Comparison of ENCODE assay signal across 1 worm cellular context in the genomic region with DNA sequence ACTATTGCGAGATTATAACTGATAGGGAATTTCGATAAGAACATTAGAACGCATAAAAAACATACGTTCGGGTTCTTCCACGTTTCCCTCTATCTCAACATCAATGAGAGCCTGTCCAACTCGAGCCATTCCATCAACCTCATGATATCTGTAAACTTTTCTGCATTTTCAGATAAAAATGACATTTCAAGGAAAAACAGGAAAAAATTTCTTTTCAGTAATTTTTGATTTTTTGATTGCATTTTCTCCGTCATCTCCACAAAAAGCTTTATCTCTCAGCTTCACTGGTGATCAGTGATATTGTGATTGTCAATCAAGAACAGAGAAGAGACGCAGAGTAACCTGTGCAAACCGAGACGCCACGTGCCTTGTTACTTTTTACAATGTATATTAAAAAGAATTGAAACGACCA.
TF ChIP-seq lines count a peak whose summit lies in the region.

No protein-coding gene starts in this region.

TF ChIP-seq in whole organism, L1 larva, 84 proteins besides CTCF, POLR2A, EP300 and RAD21 (continued from another document):
- no peak for TF ChIP-seq snu-23 (GFP tag; optimal IDR thresholded peaks at IDR 0.05; lab: Kevin White, UChicago)
- TF ChIP-seq blmp-1 (tag; optimal IDR thresholded peaks at IDR 0.05; lab: Kevin White, UChicago) = no peak
- no peak for TF ChIP-seq sup-37 (GFP tag; optimal IDR thresholded peaks at IDR 0.05; lab: Kevin White, UChicago)
- no peak for TF ChIP-seq pqm-1 (tag; optimal IDR thresholded peaks at IDR 0.05; lab: Kevin White, UChicago)
- peak; percentile 36 for TF ChIP-seq elt-2 (tag; optimal IDR thresholded peaks at IDR 0.05; lab: Kevin White, UChicago)
- no peak for TF ChIP-seq swsn-7 (tag; optimal IDR thresholded peaks at IDR 0.05; lab: Kevin White, UChicago)
- TF ChIP-seq ets-5 (GFP tag; IDR thresholded peaks at IDR 0.05; lab: Robert Waterston, UW) = no peak
- TF ChIP-seq ama-1 (optimal IDR thresholded peaks at IDR 0.05; lab: Kevin White, UChicago) = no peak
- no peak for TF ChIP-seq ces-1 (GFP tag; optimal IDR thresholded peaks at IDR 0.05; lab: Kevin White, UChicago)
- TF ChIP-seq hpl-2 (GFP tag; optimal IDR thresholded peaks at IDR 0.05; lab: Kevin White, UChicago) = no peak
- peak; percentile 41 for TF ChIP-seq rnt-1 (tag; optimal IDR thresholded peaks at IDR 0.05; lab: Kevin White, UChicago)
- TF ChIP-seq unc-130 (tag; optimal IDR thresholded peaks at IDR 0.05; lab: Kevin White, UChicago) = no peak
- TF ChIP-seq nhr-237 (tag; optimal IDR thresholded peaks at IDR 0.05; lab: Kevin White, UChicago) = no peak
- no peak for TF ChIP-seq nhr-84 (tag; optimal IDR thresholded peaks at IDR 0.05; lab: Kevin White, UChicago)
- TF ChIP-seq zag-1 (tag; optimal IDR thresholded peaks at IDR 0.05; lab: Kevin White, UChicago) = no peak
- TF ChIP-seq ceh-82 (tag; optimal IDR thresholded peaks at IDR 0.05; lab: Kevin White, UChicago) = no peak
- no peak for TF ChIP-seq unc-62 (GFP tag; optimal IDR thresholded peaks at IDR 0.05; lab: Kevin White, UChicago)
- TF ChIP-seq lin-15B (tag; optimal IDR thresholded peaks at IDR 0.05; lab: Kevin White, UChicago) = no peak
- TF ChIP-seq dpl-1 (GFP tag; optimal IDR thresholded peaks at IDR 0.05; lab: Kevin White, UChicago) = peak in 1 of 3 experiments; percentile 6
- TF ChIP-seq sox-4 (tag; optimal IDR thresholded peaks at IDR 0.05; lab: Kevin White, UChicago) = no peak
- no peak for TF ChIP-seq dsc-1 (tag; optimal IDR thresholded peaks at IDR 0.05; lab: Kevin White, UChicago)
- no peak for TF ChIP-seq unc-30 (tag; optimal IDR thresholded peaks at IDR 0.05; lab: Kevin White, UChicago)
- no peak for TF ChIP-seq fkh-4 (tag; optimal IDR thresholded peaks at IDR 0.05; lab: Kevin White, UChicago; ENCODE audit: borderline replicate concordance)
- no peak for TF ChIP-seq zip-4 (GFP tag; optimal IDR thresholded peaks at IDR 0.05; lab: Kevin White, UChicago)
- TF ChIP-seq nhr-85 (tag; lab: Kevin White, UChicago) = no peak
- TF ChIP-seq nhr-20 (tag; optimal IDR thresholded peaks at IDR 0.05; lab: Kevin White, UChicago) = peak; percentile 41
- no peak for TF ChIP-seq lir-3 (tag; optimal IDR thresholded peaks at IDR 0.05; lab: Kevin White, UChicago; ENCODE audit: poor library complexity)
- peak; percentile 20 for TF ChIP-seq mep-1 (tag; optimal IDR thresholded peaks at IDR 0.05; lab: Kevin White, UChicago)
- no peak for TF ChIP-seq jun-1 (tag; optimal IDR thresholded peaks at IDR 0.05; lab: Kevin White, UChicago)
- no peak for TF ChIP-seq snpc-4 (tag; optimal IDR thresholded peaks at IDR 0.05; lab: Kevin White, UChicago)
- no peak for TF ChIP-seq C16A3.4 (tag; optimal IDR thresholded peaks at IDR 0.05; lab: Kevin White, UChicago)
- no peak for TF ChIP-seq tlp-1 (tag; optimal IDR thresholded peaks at IDR 0.05; lab: Kevin White, UChicago)
- no peak for TF ChIP-seq nhr-76 (tag; optimal IDR thresholded peaks at IDR 0.05; lab: Kevin White, UChicago)
- TF ChIP-seq vab-15 (tag; optimal IDR thresholded peaks at IDR 0.05; lab: Kevin White, UChicago) = no peak
- no peak for TF ChIP-seq pag-3 (tag; optimal IDR thresholded peaks at IDR 0.05; lab: Kevin White, UChicago; ENCODE audit: borderline replicate concordance, insufficient read depth)
- no peak for TF ChIP-seq egl-13 (tag; optimal IDR thresholded peaks at IDR 0.05; lab: Kevin White, UChicago)
- TF ChIP-seq xbp-1 (tag; optimal IDR thresholded peaks at IDR 0.05; lab: Kevin White, UChicago) = no peak
- TF ChIP-seq tbx-2 (tag; optimal IDR thresholded peaks at IDR 0.05; lab: Kevin White, UChicago) = no peak
- TF ChIP-seq efl-3 (GFP tag; optimal IDR thresholded peaks at IDR 0.05; lab: Kevin White, UChicago) = no peak
- TF ChIP-seq mdl-1 (tag; optimal IDR thresholded peaks at IDR 0.05; lab: Kevin White, UChicago) = peak in 1 of 2 experiments; percentile 21
- TF ChIP-seq F16B12.6 (tag; optimal IDR thresholded peaks at IDR 0.05; lab: Kevin White, UChicago) = no peak
- no peak for TF ChIP-seq hlh-4 (tag; optimal IDR thresholded peaks at IDR 0.05; lab: Kevin White, UChicago)
- no peak for TF ChIP-seq ztf-11 (tag; optimal IDR thresholded peaks at IDR 0.05; lab: Kevin White, UChicago)
- TF ChIP-seq sptf-1 (tag; optimal IDR thresholded peaks at IDR 0.05; lab: Kevin White, UChicago) = no peak
- TF ChIP-seq fos-1 (tag; optimal IDR thresholded peaks at IDR 0.05; lab: Kevin White, UChicago) = no peak
- no peak for TF ChIP-seq irx-1 (tag; optimal IDR thresholded peaks at IDR 0.05; lab: Kevin White, UChicago)
- peak in 1 of 2 experiments; percentile 16 for TF ChIP-seq efl-1 (optimal IDR thresholded peaks at IDR 0.05; lab: Kevin White, UChicago)
- TF ChIP-seq efl-1 (GFP tag; optimal IDR thresholded peaks at IDR 0.05 in 1 of 2; lab: Kevin White, UChicago) = peak; percentile 38 to 71
- no peak for TF ChIP-seq egl-27 (tag; optimal IDR thresholded peaks at IDR 0.05; lab: Kevin White, UChicago)
- TF ChIP-seq aha-1 (tag; optimal IDR thresholded peaks at IDR 0.05; lab: Kevin White, UChicago) = no peak
- TF ChIP-seq isw-1 (GFP tag; IDR thresholded peaks at IDR 0.05; lab: Robert Waterston, UW) = no peak
- TF ChIP-seq nhr-47 (tag; optimal IDR thresholded peaks at IDR 0.05; lab: Kevin White, UChicago) = no peak
- TF ChIP-seq nhr-71 (tag; optimal IDR thresholded peaks at IDR 0.05; lab: Kevin White, UChicago) = peak; percentile 52
- no peak for TF ChIP-seq ceh-63 (GFP tag; optimal IDR thresholded peaks at IDR 0.05; lab: Kevin White, UChicago)
- TF ChIP-seq ceh-8 (GFP tag; optimal IDR thresholded peaks at IDR 0.05; lab: Kevin White, UChicago) = no peak
- TF ChIP-seq lin-14 (GFP tag; optimal IDR thresholded peaks at IDR 0.05; lab: Kevin White, UChicago) = peak; percentile 9
- peak; percentile 17; the same call in 1 of the 2 replicates for TF ChIP-seq nhr-19 (GFP tag; conservative IDR thresholded peaks at IDR 0.05; lab: Robert Waterston, UW)
- TF ChIP-seq pax-3 (tag; optimal IDR thresholded peaks at IDR 0.05; lab: Kevin White, UChicago) = no peak
- TF ChIP-seq unc-86 (tag; optimal IDR thresholded peaks at IDR 0.05; lab: Kevin White, UChicago) = no peak
- TF ChIP-seq lsy-2 (tag; optimal IDR thresholded peaks at IDR 0.05; lab: Kevin White, UChicago) = peak in 1 of 2 experiments; percentile 18
- no peak for TF ChIP-seq unc-98 (GFP tag; IDR thresholded peaks at IDR 0.05; lab: Robert Waterston, UW)
- TF ChIP-seq nhr-12 (tag; optimal IDR thresholded peaks at IDR 0.05; lab: Kevin White, UChicago) = no peak
- no peak for TF ChIP-seq fkh-10 (GFP tag; optimal IDR thresholded peaks at IDR 0.05; lab: Kevin White, UChicago)
- no peak for TF ChIP-seq fkh-8 (tag; optimal IDR thresholded peaks at IDR 0.05; lab: Kevin White, UChicago)
- TF ChIP-seq mef-2 (tag; optimal IDR thresholded peaks at IDR 0.05; lab: Kevin White, UChicago) = no peak
- TF ChIP-seq ceh-90 (tag; optimal IDR thresholded peaks at IDR 0.05; lab: Kevin White, UChicago) = no peak
- TF ChIP-seq C04F5.9 (tag; optimal IDR thresholded peaks at IDR 0.05; lab: Kevin White, UChicago) = no peak
- no peak for TF ChIP-seq nhr-28 (tag; optimal IDR thresholded peaks at IDR 0.05; lab: Kevin White, UChicago)
- TF ChIP-seq aly-2 (tag; optimal IDR thresholded peaks at IDR 0.05; lab: Kevin White, UChicago) = no peak
- TF ChIP-seq elt-3 (tag; optimal IDR thresholded peaks at IDR 0.05; lab: Kevin White, UChicago) = no peak
- no peak for TF ChIP-seq ceh-88 (GFP tag; IDR thresholded peaks at IDR 0.05; lab: Robert Waterston, UW)
